Worm (Caenorhabditis elegans): ENCODE measurements around the gene ZK1236.9.

ZK1236.9 gene

ce11 chrIII:8443557-8444131 lies 8.7 kb upstream of the ZK1236.9 start, which contains the start of gene ufbp-1 (continued):
- TF ChIP-seq dpl-1 (GFP tag; optimal IDR thresholded peaks at IDR 0.05) (no peak), madf-10 (tag; optimal IDR thresholded peaks at IDR 0.05) (peak; percentile 57), madf-6 (GFP tag; IDR thresholded peaks at IDR 0.05) (peak; percentile 64), ccch-3 (GFP tag; optimal IDR thresholded peaks at IDR 0.05) (peak; percentile 54), nhr-27 (tag; optimal IDR thresholded peaks at IDR 0.05) (peak; percentile 18), lag-1 (GFP tag; IDR thresholded peaks at IDR 0.05) (0 out of 2 replicates have a peak, but pooled peaks have one; percentile 8), Y95B8A.8 (GFP tag; IDR thresholded peaks at IDR 0.05) (no peak), rpc-1 (optimal IDR thresholded peaks at IDR 0.05) (no peak), rpc-1 (tag; optimal IDR thresholded peaks at IDR 0.05) (no peak), attf-3 (GFP tag; conservative IDR thresholded peaks at IDR 0.05) (no peak), snpc-3.4 (tag; optimal IDR thresholded peaks at IDR 0.05) (peak; percentile 53), ceh-100 (GFP tag; IDR thresholded peaks at IDR 0.05) (peak; percentile 22; the same call in 1 of the 2 replicates), madf-3 (GFP tag; IDR thresholded peaks at IDR 0.05) (peak; percentile 33; the same call in 1 of the 2 replicates), somi-1 (GFP tag; optimal IDR thresholded peaks at IDR 0.05) (peak; percentile 40), hsf-1 (GFP tag; IDR thresholded peaks at IDR 0.05) (peak; percentile 83), T26A5.8 (tag; optimal IDR thresholded peaks at IDR 0.05) (peak; percentile 77), madf-8 (GFP tag; conservative IDR thresholded peaks at IDR 0.05) (no peak), lin-35 (GFP tag; optimal IDR thresholded peaks at IDR 0.05) (peak in 1 of 3 experiments; percentile 61), egl-18 (GFP tag; IDR thresholded peaks at IDR 0.05) (0 out of 2 replicates have a peak, but pooled peaks have one; percentile 38), F39B2.1 (GFP tag; IDR thresholded peaks at IDR 0.05) (peak; percentile 53; the same call in 1 of the 2 replicates), F57A8.1 (GFP tag; optimal IDR thresholded peaks at IDR 0.05) (no peak), hrde-1 (tag; optimal IDR thresholded peaks at IDR 0.05; ENCODE audit: borderline replicate concordance) (no peak), efl-1 (GFP tag; optimal IDR thresholded peaks at IDR 0.05) (no peak), lir-1 (GFP tag; conservative IDR thresholded peaks at IDR 0.05) (no peak), lin-40 (tag; optimal IDR thresholded peaks at IDR 0.05) (peak; percentile 36), ceh-58 (GFP tag; IDR thresholded peaks at IDR 0.05) (0 out of 2 replicates have a peak, but pooled peaks have one; percentile 23), ztf-6 (GFP tag; IDR thresholded peaks at IDR 0.05) (no peak), ztf-28 (GFP tag; IDR thresholded peaks at IDR 0.05) (no peak)

DNA sequence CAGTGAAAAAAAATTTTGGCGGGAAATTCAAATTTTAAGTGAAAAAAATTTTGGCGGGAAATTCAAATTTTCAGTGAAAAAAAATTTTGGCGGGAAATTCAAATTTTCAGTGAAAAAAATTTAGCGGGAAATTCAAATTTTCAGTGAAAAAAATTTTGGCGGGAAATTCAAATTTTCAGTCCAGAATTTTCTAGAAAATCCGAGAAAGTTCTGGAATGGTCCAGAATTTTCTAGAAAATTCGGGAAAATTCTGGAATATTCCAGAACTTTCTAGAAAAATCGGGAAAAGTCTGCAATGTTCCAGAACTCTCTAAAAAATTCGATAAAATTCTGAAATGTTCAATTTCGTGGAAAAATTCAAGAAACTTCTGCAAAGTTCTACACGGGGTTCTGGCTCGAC lies 7.4 kb upstream of the ZK1236.9 start:
- peak; percentile 90 for TF ChIP-seq hsf-1 (GFP tag; IDR thresholded peaks at IDR 0.05)

DNA sequence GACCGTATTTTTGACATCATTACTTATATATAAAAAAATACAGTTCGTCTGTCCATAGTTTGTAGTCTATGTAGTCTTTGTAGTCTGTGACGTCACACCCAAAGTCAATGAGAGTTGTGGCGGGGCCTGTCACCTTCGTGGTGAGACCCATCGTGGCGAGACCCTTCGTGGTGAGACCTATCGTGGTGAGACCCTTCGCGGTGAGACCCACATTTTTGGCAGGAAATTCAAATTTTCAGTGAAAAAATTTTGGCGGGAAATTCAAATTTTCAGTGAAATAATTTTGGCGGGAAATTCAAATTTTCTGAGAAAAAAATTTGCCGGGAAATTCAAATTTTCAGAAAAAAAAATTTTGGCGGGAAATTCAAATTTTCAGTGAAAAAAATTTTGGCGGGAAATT lies 6.3 kb upstream of the ZK1236.9 start:
- peak; percentile 15 for TF ChIP-seq lin-54 (GFP tag; optimal IDR thresholded peaks at IDR 0.05)
- TF ChIP-seq ceh-91 (GFP tag; IDR thresholded peaks at IDR 0.05): 0 out of 2 replicates have a peak, but pooled peaks have one; percentile 28
- TF ChIP-seq mcd-1 (GFP tag; IDR thresholded peaks at IDR 0.05): peak; percentile 44; the same call in 1 of the 2 replicates
- TF ChIP-seq F33H1.4 (GFP tag; IDR thresholded peaks at IDR 0.05): peak; percentile 79
- peak; percentile 32; the same call in 1 of the 2 replicates for TF ChIP-seq D2030.7 (GFP tag; IDR thresholded peaks at IDR 0.05)

ce11 chrIII:8439312-8439711 lies 4.3 kb upstream of the ZK1236.9 start, which contains the start of gene pqn-96:
TSS of gene pqn-96 (minus strand) at chrIII:8439412.
- TF ChIP-seq D2030.7 (GFP tag; IDR thresholded peaks at IDR 0.05) (no peak), hsf-1 (GFP tag; IDR thresholded peaks at IDR 0.05) (no peak), zfh-2 (GFP tag; conservative IDR thresholded peaks at IDR 0.05) (no peak), F49E8.2 (tag; optimal IDR thresholded peaks at IDR 0.05; ENCODE audit: insufficient read depth) (no peak), fkh-3 (tag; optimal IDR thresholded peaks at IDR 0.05) (no peak), K11D2.4 (GFP tag; IDR thresholded peaks at IDR 0.05) (no peak), dpff-1 (tag; optimal IDR thresholded peaks at IDR 0.05) (no peak), B0019.2 (GFP tag; conservative IDR thresholded peaks at IDR 0.05) (no peak), Y67H2A.10 (GFP tag; conservative IDR thresholded peaks at IDR 0.05) (no peak), bed-2 (GFP tag; IDR thresholded peaks at IDR 0.05) (no peak), mxl-1 (tag; optimal IDR thresholded peaks at IDR 0.05) (no peak), Y56A3A.18 (GFP tag; IDR thresholded peaks at IDR 0.05) (no peak), nhr-90 (tag; optimal IDR thresholded peaks at IDR 0.05) (no peak), F22D6.2 (tag; optimal IDR thresholded peaks at IDR 0.05) (no peak), cebp-2 (GFP tag; IDR thresholded peaks at IDR 0.05) (no peak)
